Worm (Caenorhabditis elegans): Measurements from ENCODE around the gene clec-76.

DNA sequence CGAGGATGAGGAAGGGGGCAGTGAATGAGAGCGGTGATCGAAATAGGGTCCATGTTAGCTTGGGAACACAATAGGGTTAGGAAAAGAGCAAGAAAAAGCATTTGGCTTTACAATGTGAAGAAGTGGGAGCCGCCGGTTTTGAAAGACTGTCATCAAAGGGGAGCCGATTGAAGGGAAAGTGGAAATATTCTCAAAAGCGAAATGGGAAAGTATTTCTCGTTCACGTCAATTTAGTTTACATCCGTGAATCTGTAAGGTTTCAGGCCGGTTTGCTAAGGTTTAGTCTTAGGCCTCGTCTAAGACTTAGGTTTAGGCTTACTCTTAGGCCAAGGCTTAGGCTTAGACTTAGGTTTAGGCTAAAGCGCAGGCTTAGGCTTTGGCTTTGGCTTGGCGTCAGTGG lies 30.3 kb downstream of the clec-76 start, which contains the start of gene F47C12.7:
- TF ChIP-seq ama-1 (optimal IDR thresholded peaks at IDR 0.05), result no peak
- TF ChIP-seq nhr-11 (tag; optimal IDR thresholded peaks at IDR 0.05), result no peak
- no peak for TF ChIP-seq R02D3.7 (tag; optimal IDR thresholded peaks at IDR 0.05)
- no peak for TF ChIP-seq ceh-82 (tag; optimal IDR thresholded peaks at IDR 0.05)
- no peak for TF ChIP-seq zag-1 (tag; optimal IDR thresholded peaks at IDR 0.05)
- TF ChIP-seq mdl-1 (tag; optimal IDR thresholded peaks at IDR 0.05), result no peak
